Fruit fly (Drosophila melanogaster) S2 (cell line): ENCODE data around the gene eIF2alpha.

Experiments
- CG8478 ChIP-seq: fragments of >200 bp; optimal IDR thresholded peaks from 2 replicates; lab custom pipeline; 2018
- CTCF ChIP-seq, 2 experiments: fragments of >200 bp; optimal IDR thresholded peaks; 2 replicates each; lab custom pipeline; 2018

Gene eIF2alpha

DNA sequence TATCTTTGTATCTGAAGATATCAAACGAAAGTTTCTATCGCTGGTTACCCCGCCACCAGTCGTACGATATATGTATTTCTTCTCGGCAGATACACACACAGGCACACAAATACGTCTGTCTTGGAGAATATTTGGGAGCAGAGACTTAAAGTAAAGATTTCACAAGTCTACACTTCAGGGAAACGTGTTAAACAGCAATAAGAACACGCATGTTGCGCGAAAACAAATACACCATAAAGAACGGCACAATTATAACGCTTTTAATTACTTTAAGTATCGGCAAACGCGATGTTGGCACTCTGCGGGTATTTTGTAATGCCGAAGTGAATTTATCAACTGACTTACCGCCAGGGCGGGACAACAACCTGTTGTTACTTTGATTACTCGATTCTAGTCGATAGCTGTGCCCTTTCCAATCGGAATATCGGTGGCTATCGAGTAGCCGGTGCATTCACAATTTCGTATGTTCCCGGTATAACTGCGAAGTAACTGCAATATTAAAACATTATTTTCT lies 24.8 kb downstream of the eIF2alpha start, which contains the start of gene AnxB11:
TSS of gene AnxB11 (minus strand) at position 367 of the 514 bp plus-strand sequence.
- TF ChIP-seq CTCF (optimal IDR thresholded peaks at IDR 0.05; lab: Kevin White, UChicago) (no peak), CG8478 (lab: Kevin White, UChicago) (no peak)

dm6 chrX:16420878-16421277 lies 25.9 kb downstream of the eIF2alpha start:
- no peak for TF ChIP-seq CG8478 (lab: Kevin White, UChicago)
- TF ChIP-seq CTCF (optimal IDR thresholded peaks at IDR 0.05; lab: Kevin White, UChicago): no peak

dm6 chrX:16420048-16420447 lies 26.7 kb downstream of the eIF2alpha start:
- no peak for TF ChIP-seq CTCF (optimal IDR thresholded peaks at IDR 0.05; lab: Kevin White, UChicago)
- TF ChIP-seq CG8478 (lab: Kevin White, UChicago): no peak

DNA sequence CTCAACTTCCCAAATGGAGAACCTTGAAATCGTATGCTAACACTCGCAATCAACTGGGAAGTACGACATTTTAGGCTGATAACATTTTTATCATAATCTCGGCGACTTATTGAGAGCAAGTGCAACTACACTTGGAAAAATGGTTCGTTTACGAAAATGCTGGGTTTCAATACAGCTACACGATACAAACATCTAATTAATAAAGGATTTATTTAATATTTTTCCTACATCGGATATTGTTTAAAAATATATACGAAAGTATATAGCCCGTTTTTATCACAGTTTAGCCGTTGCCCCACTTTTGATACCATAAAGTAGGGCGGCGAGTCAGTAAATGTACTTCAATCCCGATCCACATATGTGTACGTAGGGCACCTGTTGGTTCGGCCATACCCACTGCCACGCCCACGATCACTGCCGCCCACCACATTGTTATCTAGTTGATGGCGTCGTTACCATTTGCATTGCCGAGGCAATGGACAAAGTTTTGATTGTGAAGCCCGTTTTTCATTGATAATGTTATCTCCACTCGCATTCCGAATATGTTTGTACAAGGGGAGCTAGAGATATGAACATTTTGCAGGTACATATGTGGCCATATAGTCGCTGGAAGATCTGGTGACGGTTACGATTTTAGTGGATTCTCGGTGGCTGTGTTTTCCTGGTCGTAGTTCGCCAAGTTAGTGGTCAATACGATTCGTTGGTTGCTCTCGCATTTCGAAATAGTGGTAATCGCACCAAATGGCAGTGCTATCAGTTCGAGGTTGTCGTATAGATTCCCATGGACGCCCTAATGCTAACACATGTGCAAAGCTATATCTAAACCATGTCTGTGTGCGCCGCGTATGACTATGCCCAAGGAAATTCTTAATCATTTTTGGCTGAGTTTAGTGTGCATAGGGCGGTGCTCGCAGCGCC lies 32.1 kb downstream of the eIF2alpha start, which contains the start of gene Traf-like:
TSS of gene Traf-like (plus strand) at position 596 of the 918 bp plus-strand sequence.
- TF ChIP-seq CG8478 (lab: Kevin White, UChicago): no peak
- no peak for TF ChIP-seq CTCF (optimal IDR thresholded peaks at IDR 0.05; lab: Kevin White, UChicago)

DNA sequence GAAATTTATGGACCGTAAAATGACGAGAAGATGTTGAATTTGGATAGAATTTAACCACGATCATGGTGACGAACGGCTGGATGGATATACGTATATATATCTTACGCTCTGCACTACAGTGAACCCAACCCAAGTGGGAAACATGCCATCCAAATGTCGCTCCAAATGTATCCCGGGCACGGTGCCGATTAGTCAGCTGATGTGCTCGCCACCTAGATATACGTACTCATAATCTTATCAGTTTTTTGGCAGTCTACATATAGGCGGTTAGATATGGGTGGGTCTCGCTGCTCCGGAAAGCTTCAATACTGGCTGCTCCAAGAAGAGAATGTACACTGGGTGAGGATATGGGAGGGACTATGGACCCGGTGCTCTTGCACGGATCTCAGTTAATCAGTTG lies 40.7 kb downstream of the eIF2alpha start:
- no peak for TF ChIP-seq CG8478 (lab: Kevin White, UChicago)
- TF ChIP-seq CTCF (optimal IDR thresholded peaks at IDR 0.05; lab: Kevin White, UChicago): no peak

- TF ChIP-seq CTCF (optimal IDR thresholded peaks at IDR 0.05; lab: Kevin White, UChicago): no peak
- TF ChIP-seq CG8478 (lab: Kevin White, UChicago): no peak
These were observed 41.6 kb downstream of the eIF2alpha start, which contains the start of gene CG4301 for dm6 chrX:16405209-16405608. Gene CG4301 (plus strand): TSS chrX:16405509.

dm6 chrX:16404803-16405202 lies 42.0 kb downstream of the eIF2alpha start, which contains the start of gene CG9981:
Gene CG9981 (minus strand): TSS chrX:16405122.
- TF ChIP-seq CTCF (optimal IDR thresholded peaks at IDR 0.05; lab: Kevin White, UChicago) (no peak), CG8478 (lab: Kevin White, UChicago) (no peak)

dm6 chrX:16403811-16404420 lies 42.9 kb downstream of the eIF2alpha start:
- no peak for TF ChIP-seq CTCF (optimal IDR thresholded peaks at IDR 0.05; lab: Kevin White, UChicago)
- TF ChIP-seq CG8478 (lab: Kevin White, UChicago): no peak
